Worm (Caenorhabditis elegans) whole organism, early embryonic: ENCODE results near the gene cct-5.

Experiments
- aly-1 ChIP-seq: sonication (generic microtip); optimal IDR thresholded peaks from 2 replicates; lab custom pipeline; 2016; ENCODE audit warnings: missing genetic modification characterization, missing compliant biosample characterization
- ama-1 ChIP-seq: fragments of 150-350 bp; optimal IDR thresholded peaks from 2 replicates; lab custom pipeline; 2014
- ceh-13 ChIP-seq: fragments of 200-800 bp; sonication (Bioruptor generic); optimal IDR thresholded peaks from 2 replicates; lab custom pipeline; 2018; ENCODE audit warnings: mild to moderate bottlenecking, missing genetic modification characterization, missing compliant biosample characterization
- ceh-36 ChIP-seq: sonication (generic microtip); optimal IDR thresholded peaks from 2 replicates; lab custom pipeline; 2016; ENCODE audit warnings: missing genetic modification characterization, inconsistent platforms, missing compliant biosample characterization
- ets-7 ChIP-seq: sonication (generic microtip); optimal IDR thresholded peaks from 2 replicates; lab custom pipeline; 2016; ENCODE audit warnings: missing genotype, missing genetic modification characterization, missing compliant biosample characterization
- flt-1 ChIP-seq: fragments of 200-800 bp; sonication (Bioruptor generic); IDR thresholded peaks from 2 replicates; pipeline ENCODE4 v1.3.6; 2022; ENCODE audit warnings: missing genetic modification characterization, missing compliant biosample characterization
- hmg-4 ChIP-seq: fragments of 200-800 bp; sonication (Bioruptor generic); optimal IDR thresholded peaks from 2 replicates; lab custom pipeline; 2018; ENCODE audit warnings: mild to moderate bottlenecking, missing genetic modification characterization, missing compliant biosample characterization
- hnd-1 ChIP-seq: sonication (generic microtip); optimal IDR thresholded peaks from 2 replicates; lab custom pipeline; 2016; ENCODE audit warnings: missing genetic modification characterization, missing compliant biosample characterization
- pes-1 ChIP-seq: fragments of 200-800 bp; sonication (Bioruptor generic); IDR thresholded peaks from 2 replicates; pipeline ENCODE4 v1.3.6; 2022; ENCODE audit warnings: missing genetic modification reagents, missing genetic modification characterization, missing compliant biosample characterization
- scrt-1 ChIP-seq: fragments of 200-800 bp; sonication (Bioruptor generic); IDR thresholded peaks from 2 replicates; pipeline ENCODE4 v1.3.6; 2022; ENCODE audit warnings: missing genetic modification characterization, missing compliant biosample characterization
- sea-1 ChIP-seq: fragments of 200-800 bp; sonication (Bioruptor generic); conservative IDR thresholded peaks from 2 replicates; pipeline ENCODE4 v1.3.6; 2022; ENCODE audit warnings: missing genetic modification characterization, missing compliant biosample characterization
- tbx-11 ChIP-seq: fragments of 200-800 bp; sonication (Bioruptor generic); IDR thresholded peaks from 2 replicates; pipeline ENCODE4 v1.3.6; 2022; ENCODE audit warnings: missing genetic modification characterization, missing compliant biosample characterization
- tbx-37 ChIP-seq: fragments of 200-800 bp; sonication (Bioruptor generic); conservative IDR thresholded peaks from 2 replicates; pipeline ENCODE4 v1.3.6; 2022; ENCODE audit warnings: missing genetic modification reagents, missing genetic modification characterization, missing compliant biosample characterization
- tra-4 ChIP-seq: sonication (generic microtip); optimal IDR thresholded peaks from 2 replicates; lab custom pipeline; 2017; ENCODE audit warnings: missing genetic modification characterization, missing compliant biosample characterization

- TF ChIP-seq sea-1 (no peak), flt-1 (GFP tag; lab: Robert Waterston, UW) (no peak), ceh-36 (tag; lab: Kevin White, UChicago) (no peak), ceh-13 (GFP tag; lab: Kevin White, UChicago) (no peak), pes-1 (GFP tag; lab: Robert Waterston, UW) (no peak), scrt-1 (GFP tag; lab: Robert Waterston, UW) (no peak), ama-1 (lab: Kevin White, UChicago) (no peak), ets-7 (tag; lab: Kevin White, UChicago) (no peak), tra-4 (no peak), tbx-11 (GFP tag; lab: Robert Waterston, UW) (no peak), hmg-4 (GFP tag; lab: Kevin White, UChicago) (no peak), hnd-1 (tag; lab: Kevin White, UChicago) (no peak), tbx-37 (GFP tag; lab: Robert Waterston, UW) (no peak), aly-1 (tag; lab: Kevin White, UChicago) (no peak)
These were observed 12.2 kb downstream of the cct-5 start for ce11 chrIII:4495685-4496084.
